Worm (Caenorhabditis elegans) whole organism, midembryonic: Measurements from ENCODE around the gene C05G5.5.

ENCODE experiments used
- T22C8.4 ChIP-seq: fragments of 200-800 bp; sonication (Bioruptor generic); IDR thresholded peaks from 2 replicates; pipeline ENCODE4 v1.3.6; 2022; ENCODE audit warnings: missing genetic modification characterization, missing compliant biosample characterization
- cog-1 ChIP-seq: sonication (generic microtip); optimal IDR thresholded peaks from 2 replicates; lab custom pipeline; 2016; ENCODE audit warnings: missing genetic modification characterization, missing compliant biosample characterization
- flt-1 ChIP-seq: fragments of 200-800 bp; sonication (Bioruptor generic); IDR thresholded peaks from 2 replicates; pipeline ENCODE4 v1.3.6; 2022; ENCODE audit warnings: missing genetic modification characterization, missing compliant biosample characterization
- klf-2 ChIP-seq: fragments of 200-800 bp; sonication (Bioruptor generic); conservative IDR thresholded peaks from 2 replicates; pipeline ENCODE4 v1.3.6; 2022; ENCODE audit warnings: missing genetic modification reagents, missing genetic modification characterization, missing compliant biosample characterization
- med-1 ChIP-seq: sonication (generic microtip); optimal IDR thresholded peaks from 2 replicates; lab custom pipeline; 2017; ENCODE audit warnings: missing genetic modification characterization, mild to moderate bottlenecking, missing compliant biosample characterization, antibody characterized with exemption, missing genetic modification reagents; ENCODE audit not compliant: insufficient read depth
- ref-1 ChIP-seq: fragments of 200-800 bp; sonication (Bioruptor generic); conservative IDR thresholded peaks from 2 replicates; pipeline ENCODE4 v1.3.6; 2022; ENCODE audit warnings: missing genetic modification reagents, missing genetic modification characterization, missing compliant biosample characterization
- tab-1 ChIP-seq: fragments of 200-800 bp; sonication (Bioruptor generic); IDR thresholded peaks from 2 replicates; pipeline ENCODE4 v1.3.6; 2022; ENCODE audit warnings: missing genetic modification characterization, missing compliant biosample characterization
- ztf-23 ChIP-seq: fragments of 200-800 bp; sonication (Bioruptor generic); IDR thresholded peaks from 2 replicates; pipeline ENCODE4 v1.3.6; 2022; ENCODE audit warnings: missing genetic modification reagents, missing genetic modification characterization, missing compliant biosample characterization
- ztf-29 ChIP-seq: fragments of 200-800 bp; sonication (Bioruptor generic); IDR thresholded peaks from 2 replicates; pipeline ENCODE4 v1.3.6; 2022; ENCODE audit warnings: missing genetic modification reagents, missing genetic modification characterization, missing compliant biosample characterization

C05G5.5 gene

ce11 chrX:14778112-14778511, 17.2 kb upstream of the C05G5.5 start:
- TF ChIP-seq med-1 (GFP tag; lab: Kevin White, UChicago) (no peak), ref-1 (GFP tag; lab: Robert Waterston, UW) (no peak), klf-2 (GFP tag; lab: Robert Waterston, UW) (no peak), flt-1 (no peak), ztf-23 (GFP tag; lab: Robert Waterston, UW) (no peak), T22C8.4 (GFP tag; lab: Robert Waterston, UW) (no peak), cog-1 (tag; lab: Kevin White, UChicago) (no peak), tab-1 (GFP tag; lab: Robert Waterston, UW) (no peak)

ce11 chrX:14776312-14776711, 15.4 kb upstream of the C05G5.5 start:
- TF ChIP-seq tab-1 (GFP tag; lab: Robert Waterston, UW): no peak
- TF ChIP-seq flt-1: no peak
- TF ChIP-seq ztf-29: no peak

ce11 chrX:14775222-14775621, 14.3 kb upstream of the C05G5.5 start:
- TF ChIP-seq T22C8.4 (GFP tag; lab: Robert Waterston, UW) (no peak), klf-2 (GFP tag; lab: Robert Waterston, UW) (no peak), ref-1 (GFP tag; lab: Robert Waterston, UW) (no peak), ztf-23 (GFP tag; lab: Robert Waterston, UW) (no peak), ztf-29 (no peak), med-1 (GFP tag; lab: Kevin White, UChicago) (no peak), tab-1 (GFP tag; lab: Robert Waterston, UW) (no peak), cog-1 (tag; lab: Kevin White, UChicago) (no peak), flt-1 (no peak)

ce11 chrX:14773238-14773637, 12.3 kb upstream of the C05G5.5 start, which contains the start of gene unc-3:
TSS of gene unc-3 (plus strand) at chrX:14773538.
- TF ChIP-seq tab-1 (GFP tag; lab: Robert Waterston, UW) (no peak), cog-1 (tag; lab: Kevin White, UChicago) (no peak), ref-1 (GFP tag; lab: Robert Waterston, UW) (no peak), T22C8.4 (GFP tag; lab: Robert Waterston, UW) (no peak), med-1 (GFP tag; lab: Kevin White, UChicago) (no peak), flt-1 (no peak), ztf-29 (no peak), klf-2 (GFP tag; lab: Robert Waterston, UW) (no peak), ztf-23 (GFP tag; lab: Robert Waterston, UW) (no peak)

- TF ChIP-seq klf-2 (GFP tag; lab: Robert Waterston, UW) (no peak), med-1 (GFP tag; lab: Kevin White, UChicago) (no peak), ref-1 (GFP tag; lab: Robert Waterston, UW) (no peak)
Measured at ce11 chrX:14771682-14772081, 10.8 kb upstream of the C05G5.5 start, which contains the start of gene Y16B4A.2. TSS of gene Y16B4A.2 (minus strand) at chrX:14771851.

ce11 chrX:14770336-14770735, 9.4 kb upstream of the C05G5.5 start:
- TF ChIP-seq ref-1 (GFP tag; lab: Robert Waterston, UW): no peak
- no peak for TF ChIP-seq T22C8.4 (GFP tag; lab: Robert Waterston, UW)
- TF ChIP-seq cog-1 (tag; lab: Kevin White, UChicago): no peak
- TF ChIP-seq klf-2 (GFP tag; lab: Robert Waterston, UW): no peak
- TF ChIP-seq ztf-29: no peak
- no peak for TF ChIP-seq ztf-23 (GFP tag; lab: Robert Waterston, UW)
- TF ChIP-seq flt-1: no peak
- TF ChIP-seq tab-1 (GFP tag; lab: Robert Waterston, UW): no peak
- no peak for TF ChIP-seq med-1 (GFP tag; lab: Kevin White, UChicago)

ce11 chrX:14768989-14769388, 8.1 kb upstream of the C05G5.5 start:
- TF ChIP-seq ztf-29: no peak

ce11 chrX:14767813-14768212, 6.9 kb upstream of the C05G5.5 start:
- TF ChIP-seq ref-1 (GFP tag; lab: Robert Waterston, UW) (no peak), T22C8.4 (GFP tag; lab: Robert Waterston, UW) (no peak), ztf-23 (GFP tag; lab: Robert Waterston, UW) (peak; percentile 40; the same call in 1 of the 2 replicates), med-1 (GFP tag; lab: Kevin White, UChicago) (no peak), ztf-29 (no peak), flt-1 (no peak)

- TF ChIP-seq klf-2 (GFP tag; lab: Robert Waterston, UW) (no peak), flt-1 (no peak), ref-1 (GFP tag; lab: Robert Waterston, UW) (no peak), med-1 (GFP tag; lab: Kevin White, UChicago) (no peak), T22C8.4 (GFP tag; lab: Robert Waterston, UW) (no peak), cog-1 (tag; lab: Kevin White, UChicago) (no peak), ztf-23 (GFP tag; lab: Robert Waterston, UW) (no peak), ztf-29 (no peak), tab-1 (GFP tag; lab: Robert Waterston, UW) (no peak)
Measured at ce11 chrX:14760166-14760565, 755 bp downstream of the C05G5.5 start.

- TF ChIP-seq klf-2 (GFP tag; lab: Robert Waterston, UW): no peak
- no peak for TF ChIP-seq T22C8.4 (GFP tag; lab: Robert Waterston, UW)
- no peak for TF ChIP-seq med-1 (GFP tag; lab: Kevin White, UChicago)
- no peak for TF ChIP-seq cog-1 (tag; lab: Kevin White, UChicago)
- no peak for TF ChIP-seq flt-1
- no peak for TF ChIP-seq ref-1 (GFP tag; lab: Robert Waterston, UW)
- no peak for TF ChIP-seq ztf-29
- no peak for TF ChIP-seq ztf-23 (GFP tag; lab: Robert Waterston, UW)
Measured at ce11 chrX:14759549-14759948, 1.4 kb downstream of the C05G5.5 start.
